Fruit fly (Drosophila melanogaster) whole organism, embryonic: ENCODE data around the gene CG15740.

Experiments used
- CG32767 ChIP-seq: fragments of 200-800 bp; sonication (Bioruptor generic); IDR thresholded peaks from 2 replicates; pipeline ENCODE4 v1.3.6; 2022; ENCODE audit warnings: missing biosample characterization, missing genetic modification characterization
- Dp ChIP-seq: fragments of 200-800 bp; sonication (Bioruptor generic); optimal IDR thresholded peaks from 2 replicates; lab custom pipeline; 2018; ENCODE audit warnings: missing biosample characterization, mild to moderate bottlenecking, missing genetic modification characterization, moderate library complexity
- Hr3 ChIP-seq: fragments of 200-800 bp; sonication (Bioruptor generic); optimal IDR thresholded peaks from 3 replicates; lab custom pipeline; 2016; ENCODE audit warnings: missing biosample characterization, missing genetic modification characterization
- Spps ChIP-seq: fragments of 200-800 bp; sonication (Bioruptor generic); optimal IDR thresholded peaks from 2 replicates; lab custom pipeline; 2018; ENCODE audit warnings: missing biosample characterization, mild to moderate bottlenecking, missing genetic modification characterization
- nerfin-1 ChIP-seq: fragments of 200-800 bp; sonication (Bioruptor generic); optimal IDR thresholded peaks from 3 replicates; lab custom pipeline; 2019; ENCODE audit warnings: missing biosample characterization, mild to moderate bottlenecking, missing genetic modification characterization, moderate library complexity
- sens ChIP-seq: fragments of 200-800 bp; sonication (Bioruptor generic); peaks from one replicate; lab custom pipeline; 2016; ENCODE audit warnings: missing biosample characterization, missing genetic modification characterization
- stc ChIP-seq: fragments of 200-800 bp; sonication (Bioruptor generic); IDR thresholded peaks from 2 replicates; pipeline ENCODE4 v1.3.6; 2022; ENCODE audit warnings: missing biosample characterization, missing genetic modification characterization
- sug ChIP-seq: fragments of 200-800 bp; optimal IDR thresholded peaks from 2 replicates; lab custom pipeline; 2019; ENCODE audit warnings: missing biosample characterization, mild to moderate bottlenecking, missing genetic modification characterization, moderate library complexity

- TF ChIP-seq stc (GFP tag; lab: Robert Waterston, UW) (no peak), CG32767 (no peak), sens (GFP tag; lab: Kevin White, UChicago) (peak; percentile 6), nerfin-1 (tag; lab: Kevin White, UChicago) (no peak), Hr3 (GFP tag; lab: Kevin White, UChicago) (peak; percentile 45), sug (tag; lab: Kevin White, UChicago) (no peak), Dp (GFP tag; lab: Kevin White, UChicago) (no peak), Spps (tag; lab: Kevin White, UChicago) (no peak)
Observed at dm6 chrX:11798522-11798921, 47.4 kb downstream of the CG15740 start.
